Fruit fly (Drosophila melanogaster) whole organism, pupa: Measurements from ENCODE around the gene CG31681.
A peak's percentile ranks its signal among the peaks of the same experiment; 100 is the strongest.

Experiments
- CG10348 ChIP-seq: fragments of 200-800 bp; sonication (Bioruptor generic); IDR thresholded peaks from 2 replicates; pipeline ENCODE4 v1.3.6; 2022; ENCODE audit warnings: missing biosample characterization, missing genetic modification characterization
- CG12605 ChIP-seq: fragments of 200-800 bp; sonication (Bioruptor generic); IDR thresholded peaks from 2 replicates; pipeline ENCODE4 v1.3.6; 2022; ENCODE audit warnings: missing biosample characterization, missing genetic modification characterization
- CG13204 ChIP-seq: fragments of 200-800 bp; sonication (Bioruptor generic); optimal IDR thresholded peaks from 2 replicates; lab custom pipeline; 2018; ENCODE audit warnings: missing biosample characterization, mild to moderate bottlenecking, missing genetic modification characterization, moderate library complexity
- CG14655 ChIP-seq: fragments of 200-800 bp; sonication (Bioruptor generic); optimal IDR thresholded peaks from 3 replicates; lab custom pipeline; 2017; ENCODE audit warnings: mild to moderate bottlenecking, missing biosample characterization, missing genetic modification reagents, missing genetic modification characterization
- CG15710 ChIP-seq: fragments of 200-800 bp; sonication (Bioruptor generic); optimal IDR thresholded peaks from 2 replicates; lab custom pipeline; 2018; ENCODE audit warnings: missing biosample characterization, mild to moderate bottlenecking, missing genetic modification characterization, moderate library complexity
- CG17806 ChIP-seq: fragments of 200-800 bp; sonication (Bioruptor generic); optimal IDR thresholded peaks from 2 replicates; lab custom pipeline; 2018; ENCODE audit warnings: missing biosample characterization, mild to moderate bottlenecking, missing genetic modification characterization, moderate library complexity
- CG32121 ChIP-seq: fragments of 200-800 bp; sonication (Bioruptor generic); IDR thresholded peaks from 2 replicates; pipeline ENCODE4 v1.3.6; 2022; ENCODE audit warnings: missing biosample characterization, missing genetic modification characterization
- CG34367 ChIP-seq: fragments of 200-800 bp; sonication (Bioruptor generic); optimal IDR thresholded peaks from 2 replicates; lab custom pipeline; 2018; ENCODE audit warnings: missing biosample characterization, mild to moderate bottlenecking, missing genetic modification characterization
- CG4496 ChIP-seq: fragments of 200-800 bp; sonication (Bioruptor generic); IDR thresholded peaks from 3 replicates; pipeline ENCODE4 v1.3.6; 2022; ENCODE audit warnings: missing biosample characterization, missing genetic modification characterization
- CG8159 ChIP-seq: fragments of 200-800 bp; sonication (Bioruptor generic); optimal IDR thresholded peaks from 3 replicates; lab custom pipeline; 2018; ENCODE audit warnings: missing biosample characterization, mild to moderate bottlenecking, missing genetic modification characterization, moderate library complexity
- CG8301 ChIP-seq: fragments of 200-800 bp; sonication (Bioruptor generic); optimal IDR thresholded peaks from 2 replicates; lab custom pipeline; 2018; ENCODE audit warnings: missing biosample characterization, mild to moderate bottlenecking, missing genetic modification characterization
- CG9948 ChIP-seq: fragments of 200-800 bp; sonication (Bioruptor generic); optimal IDR thresholded peaks from 2 replicates; lab custom pipeline; 2018; ENCODE audit warnings: missing biosample characterization, mild to moderate bottlenecking, missing genetic modification characterization, moderate library complexity
- D1 ChIP-seq: fragments of 200-800 bp; sonication (Bioruptor generic); optimal IDR thresholded peaks from 2 replicates; lab custom pipeline; 2018; ENCODE audit warnings: missing biosample characterization, mild to moderate bottlenecking, missing genetic modification characterization, moderate library complexity
- EcR ChIP-seq: fragments of 200-800 bp; sonication (Bioruptor generic); optimal IDR thresholded peaks from 3 replicates; lab custom pipeline; 2019; ENCODE audit warnings: missing biosample characterization, missing genetic modification characterization, mild to moderate bottlenecking, moderate library complexity, missing genetic modification reagents
- Ets98B ChIP-seq: fragments of 200-800 bp; sonication (Bioruptor generic); IDR thresholded peaks from 2 replicates; pipeline ENCODE4 v1.3.6; 2022; ENCODE audit warnings: missing biosample characterization, missing genetic modification characterization
- Pif1A ChIP-seq: fragments of 200-800 bp; sonication (Bioruptor generic); optimal IDR thresholded peaks from 3 replicates; lab custom pipeline; 2016; ENCODE audit warnings: missing biosample characterization, missing genetic modification characterization
- Pif1B ChIP-seq: fragments of 200-800 bp; sonication (Bioruptor generic); optimal IDR thresholded peaks from 3 replicates; lab custom pipeline; 2016; ENCODE audit warnings: missing biosample characterization, missing genetic modification characterization
- Snoo ChIP-seq: fragments of 200-800 bp; sonication (Bioruptor generic); optimal IDR thresholded peaks from 3 replicates; lab custom pipeline; 2017; ENCODE audit warnings: missing biosample characterization, mild to moderate bottlenecking, missing genetic modification characterization, inconsistent platforms
- fd96Ca ChIP-seq: fragments of 200-800 bp; sonication (Bioruptor generic); IDR thresholded peaks from 3 replicates; pipeline ENCODE4 v1.3.6; 2022; ENCODE audit warnings: missing biosample characterization, missing genetic modification characterization
- gl ChIP-seq: fragments of 200-800 bp; sonication (Bioruptor generic); optimal IDR thresholded peaks from 2 replicates; lab custom pipeline; 2018; ENCODE audit warnings: missing biosample characterization, mild to moderate bottlenecking, missing genetic modification characterization
- rn ChIP-seq: fragments of 200-800 bp; sonication (Bioruptor generic); IDR thresholded peaks from 2 replicates; pipeline ENCODE4 v1.3.6; 2022; ENCODE audit warnings: missing biosample characterization, missing genetic modification characterization

The CG31681 gene

dm6 chr2L:2252241-2252640 lies 34.4 kb downstream of the CG31681 start, which contains the start of gene CG17239:
Gene CG17239 (minus strand): TSS chr2L:2252341.
- no peak for TF ChIP-seq Pif1A (GFP tag; lab: Kevin White, UChicago)
- no peak for TF ChIP-seq CG10348
- TF ChIP-seq CG4496 (GFP tag; lab: Robert Waterston, UW), result no peak

dm6 chr2L:2251175-2251574 lies 35.5 kb downstream of the CG31681 start, which contains the start of gene Ser12:
Gene Ser12 (minus strand): TSS chr2L:2251275.
- TF ChIP-seq CG8301 (tag; lab: Kevin White, UChicago) (no peak), CG15710 (tag; lab: Kevin White, UChicago) (no peak), CG8159 (tag; lab: Kevin White, UChicago) (no peak), gl (no peak), rn (no peak), Snoo (no peak), CG34367 (tag; lab: Kevin White, UChicago) (no peak), Ets98B (no peak), CG4496 (GFP tag; lab: Robert Waterston, UW) (no peak), Pif1B (GFP tag; lab: Kevin White, UChicago) (no peak), EcR (GFP tag; lab: Kevin White, UChicago) (no peak), D1 (tag; lab: Kevin White, UChicago) (no peak)

- TF ChIP-seq CG17806 (tag; lab: Kevin White, UChicago) (no peak), CG8159 (tag; lab: Kevin White, UChicago) (peak; percentile 36), EcR (GFP tag; lab: Kevin White, UChicago) (no peak), CG32121 (GFP tag; lab: Robert Waterston, UW) (no peak), fd96Ca (GFP tag; lab: Robert Waterston, UW) (0 out of 3 replicates have a peak, but pooled peaks have one; percentile 25), CG14655 (GFP tag; lab: Kevin White, UChicago) (no peak)
Measured at dm6 chr2L:2249578-2249977, 37.1 kb downstream of the CG31681 start.

- TF ChIP-seq CG10348 (no peak), CG13204 (GFP tag; lab: Kevin White, UChicago) (no peak), CG32121 (GFP tag; lab: Robert Waterston, UW) (no peak), CG12605 (no peak), CG34367 (tag; lab: Kevin White, UChicago) (no peak), CG17806 (tag; lab: Kevin White, UChicago) (no peak), Snoo (no peak), Ets98B (no peak), CG14655 (GFP tag; lab: Kevin White, UChicago) (no peak), CG8159 (tag; lab: Kevin White, UChicago) (no peak), D1 (tag; lab: Kevin White, UChicago) (no peak)
Measured at dm6 chr2L:2242783-2243182, 43.9 kb downstream of the CG31681 start.

DNA sequence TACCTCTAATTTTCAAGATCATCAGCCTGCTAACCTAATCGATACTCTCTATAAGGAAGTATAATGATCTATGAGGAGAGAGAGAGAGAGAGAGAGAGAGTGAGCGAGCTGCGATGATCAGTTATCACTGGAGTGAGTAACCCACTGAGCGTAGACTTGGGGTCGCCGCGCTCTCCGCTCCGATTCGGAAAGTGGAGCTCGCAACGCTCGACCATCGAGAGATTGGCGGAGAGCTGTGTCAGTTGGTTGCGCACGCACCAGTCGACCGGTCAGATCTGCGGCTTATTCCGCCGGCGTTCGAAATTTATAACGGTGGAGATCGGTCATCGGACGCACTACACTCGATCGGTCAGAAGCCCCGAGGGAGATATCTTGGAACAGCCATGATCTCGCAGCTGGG lies 44.5 kb downstream of the CG31681 start, which contains the start of gene CG4267:
TSS of gene CG4267 (plus strand) at position 240 of the 400 bp plus-strand sequence.
- TF ChIP-seq CG10348 (0 out of 2 replicates have a peak, but pooled peaks have one; percentile 23), fd96Ca (GFP tag; lab: Robert Waterston, UW) (peak; percentile 52; the same call in 1 of the 3 replicates), Ets98B (peak; percentile 20; the same call in 1 of the 2 replicates), CG4496 (GFP tag; lab: Robert Waterston, UW) (peak; percentile 67), gl (no peak), EcR (GFP tag; lab: Kevin White, UChicago) (peak; percentile 74), CG32121 (GFP tag; lab: Robert Waterston, UW) (0 out of 2 replicates have a peak, but pooled peaks have one; percentile 12), D1 (tag; lab: Kevin White, UChicago) (no peak)

dm6 chr2L:2240493-2240892 lies 46.2 kb downstream of the CG31681 start, which contains the start of gene Tengl1:
Gene Tengl1 (minus strand): TSS chr2L:2240593.
- TF ChIP-seq CG4496 (GFP tag; lab: Robert Waterston, UW) (no peak), Snoo (no peak), Pif1B (GFP tag; lab: Kevin White, UChicago) (no peak)

DNA sequence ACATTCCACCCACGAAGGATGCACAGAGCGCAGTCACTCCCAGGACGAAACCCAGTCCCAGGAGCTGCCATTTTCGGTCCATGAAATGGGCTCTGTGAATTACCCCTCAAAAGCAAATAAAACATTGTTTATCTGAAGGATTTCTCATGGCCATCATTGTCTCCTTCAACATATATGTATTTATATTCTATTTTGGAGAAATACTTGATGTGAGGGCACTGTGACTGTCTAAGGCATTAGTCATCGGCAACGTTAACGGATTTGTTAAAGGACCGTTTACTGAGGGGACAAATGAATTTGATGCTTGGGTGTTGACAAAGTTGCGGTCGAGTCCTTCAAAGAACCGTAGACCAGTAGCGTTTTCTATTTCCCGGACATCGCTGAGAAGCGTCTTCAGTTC lies 47.4 kb downstream of the CG31681 start, which contains the start of gene Tengl2:
TSS of gene Tengl2 (minus strand) at position 101 of the 400 bp plus-strand sequence.
- TF ChIP-seq CG10348 (no peak), CG14655 (GFP tag; lab: Kevin White, UChicago) (no peak), CG8159 (tag; lab: Kevin White, UChicago) (no peak), CG15710 (tag; lab: Kevin White, UChicago) (no peak), CG32121 (GFP tag; lab: Robert Waterston, UW) (no peak), CG4496 (GFP tag; lab: Robert Waterston, UW) (no peak), CG8301 (tag; lab: Kevin White, UChicago) (no peak), CG9948 (no peak), fd96Ca (GFP tag; lab: Robert Waterston, UW) (no peak), D1 (tag; lab: Kevin White, UChicago) (no peak), CG12605 (no peak), CG13204 (GFP tag; lab: Kevin White, UChicago) (no peak), EcR (GFP tag; lab: Kevin White, UChicago) (no peak), Pif1A (GFP tag; lab: Kevin White, UChicago) (no peak), Snoo (no peak), Ets98B (no peak), gl (no peak), CG34367 (tag; lab: Kevin White, UChicago) (no peak), CG17806 (tag; lab: Kevin White, UChicago) (no peak), rn (no peak)
